Fruit fly (Drosophila melanogaster): ENCODE measurements around the gene del.

dm6 chr2L:21187753-21188152 lies 39.4 kb upstream of the del start:
- TF ChIP-seq usp (GFP tag; optimal IDR thresholded peaks at IDR 0.05) (no peak), Dll (optimal IDR thresholded peaks at IDR 0.05) (no peak), EcR (GFP tag; optimal IDR thresholded peaks at IDR 0.05) (no peak), psq (optimal IDR thresholded peaks at IDR 0.05) (no peak), CG8478 (optimal IDR thresholded peaks at IDR 0.05) (no peak)
